Fruit fly (Drosophila melanogaster): ENCODE measurements around the gene CG4278.

dm6 chr2L:16326892-16327291 lies at the start of gene CG4278:
- TF ChIP-seq pan (optimal IDR thresholded peaks at IDR 0.05) (no peak), Dll (optimal IDR thresholded peaks at IDR 0.05) (no peak), CG8478 (optimal IDR thresholded peaks at IDR 0.05) (no peak), psq (optimal IDR thresholded peaks at IDR 0.05) (no peak), usp (GFP tag; optimal IDR thresholded peaks at IDR 0.05) (no peak), EcR (GFP tag; optimal IDR thresholded peaks at IDR 0.05) (no peak)
